Worm (Caenorhabditis elegans): ENCODE results near the gene R04D3.2.

Gene R04D3.2

ce11 chrX:13262195-13262594 is 24.2 kb downstream of the R04D3.2 start, which contains the start of gene K09A11.1:
K09A11.1 (plus strand) TSS chrX:13262495.
- TF ChIP-seq unc-62 (GFP tag; optimal IDR thresholded peaks at IDR 0.05), result no peak

- TF ChIP-seq unc-62 (GFP tag; optimal IDR thresholded peaks at IDR 0.05), result no peak
These were observed 28.9 kb downstream of the R04D3.2 start, which contains the start of gene K08H2.10 for ce11 chrX:13257577-13257976. K08H2.10 (plus strand) TSS chrX:13257806.

ce11 chrX:13251914-13252434 is 34.5 kb downstream of the R04D3.2 start, which contains the start of gene nhr-32:
nhr-32 (plus strand) TSS chrX:13251964.
- TF ChIP-seq unc-62 (GFP tag; optimal IDR thresholded peaks at IDR 0.05), result no peak

- no peak for TF ChIP-seq unc-62 (GFP tag; optimal IDR thresholded peaks at IDR 0.05)
These were observed 35.0 kb downstream of the R04D3.2 start for ce11 chrX:13251354-13251843.

ce11 chrX:13250163-13250562 is 36.3 kb downstream of the R04D3.2 start:
- no peak for TF ChIP-seq unc-62 (GFP tag; optimal IDR thresholded peaks at IDR 0.05)

- TF ChIP-seq unc-62 (GFP tag; optimal IDR thresholded peaks at IDR 0.05), result no peak
These were observed 37.3 kb downstream of the R04D3.2 start for ce11 chrX:13249102-13249501.

ce11 chrX:13248265-13248664 is 38.2 kb downstream of the R04D3.2 start, which contains the start of gene K08H2.7:
K08H2.7 (minus strand) TSS chrX:13248437.
- TF ChIP-seq unc-62 (GFP tag; optimal IDR thresholded peaks at IDR 0.05), result no peak

ce11 chrX:13247614-13248013 is 38.8 kb downstream of the R04D3.2 start:
- TF ChIP-seq unc-62 (GFP tag; optimal IDR thresholded peaks at IDR 0.05), result no peak

ce11 chrX:13246668-13247358 is 39.6 kb downstream of the R04D3.2 start:
- TF ChIP-seq unc-62 (GFP tag; optimal IDR thresholded peaks at IDR 0.05), result no peak

ce11 chrX:13245090-13245489 is 41.3 kb downstream of the R04D3.2 start, which contains the start of gene hpl-1:
hpl-1 (plus strand) TSS chrX:13245390.
- no peak for TF ChIP-seq unc-62 (GFP tag; optimal IDR thresholded peaks at IDR 0.05)

ce11 chrX:13242231-13242630 is 44.2 kb downstream of the R04D3.2 start, which contains the start of gene K08H2.5:
K08H2.5 (minus strand) TSS chrX:13242331.
- no peak for TF ChIP-seq unc-62 (GFP tag; optimal IDR thresholded peaks at IDR 0.05)

- TF ChIP-seq unc-62 (GFP tag; optimal IDR thresholded peaks at IDR 0.05), result no peak
These were observed 48.2 kb downstream of the R04D3.2 start, which contains the start of gene K08H2.4 for ce11 chrX:13238197-13238596. K08H2.4 (plus strand) TSS chrX:13238497.

ce11 chrX:13237102-13237501 is 49.3 kb downstream of the R04D3.2 start, which contains the start of gene K08H2.3:
K08H2.3 (plus strand) TSS chrX:13237402.
- no peak for TF ChIP-seq unc-62 (GFP tag; optimal IDR thresholded peaks at IDR 0.05)

Data from whole organism, dauer.